Worm (Caenorhabditis elegans) whole organism, L3 larva: ENCODE measurements around the gene R12B2.7.

Experiments used
- ZK546.5 ChIP-seq: sonication (generic microtip); optimal IDR thresholded peaks from 2 replicates; lab custom pipeline; 2017; ENCODE audit warnings: missing biosample characterization, missing genetic modification characterization
- aly-2 ChIP-seq: fragments of 150-350 bp; optimal IDR thresholded peaks from 2 replicates; lab custom pipeline; 2014; ENCODE audit warnings: missing biosample characterization, missing genetic modification characterization
- ama-1 ChIP-seq: fragments of 150-350 bp; optimal IDR thresholded peaks from 2 replicates; lab custom pipeline; 2018
- ceh-28 ChIP-seq: fragments of 150-350 bp; optimal IDR thresholded peaks from 2 replicates; lab custom pipeline; 2014; ENCODE audit warnings: missing biosample characterization, missing genetic modification reagents, missing genetic modification characterization
- ceh-9 ChIP-seq: sonication (generic microtip); optimal IDR thresholded peaks from 2 replicates; lab custom pipeline; 2018; ENCODE audit warnings: missing biosample characterization, missing genetic modification characterization
- egl-27 ChIP-seq: sonication (generic microtip); optimal IDR thresholded peaks from 4 replicates; lab custom pipeline; 2017; ENCODE audit warnings: missing biosample characterization, missing genetic modification reagents, missing genetic modification characterization
- egl-5 ChIP-seq: fragments of 150-350 bp; optimal IDR thresholded peaks from 2 replicates; lab custom pipeline; 2017; ENCODE audit warnings: missing biosample characterization, missing genetic modification reagents, missing genetic modification characterization, inconsistent platforms
- elt-1 ChIP-seq: fragments of 150-350 bp; optimal IDR thresholded peaks from 2 replicates; lab custom pipeline; 2014; ENCODE audit warnings: missing biosample characterization, missing genetic modification characterization
- elt-3 ChIP-seq, 3 experiments: fragments of 150-350 bp in 1 of 3; sonication (generic microtip) in 2 of 3; optimal IDR thresholded peaks; 2 replicates in 2 of 3; 4 replicates in 1 of 3; lab custom pipeline; 2014 to 2017; ENCODE audit warnings: missing biosample characterization in 3 of 3, missing genetic modification characterization in 3 of 3
- fkh-10 ChIP-seq: sonication (generic microtip); optimal IDR thresholded peaks from 2 replicates; lab custom pipeline; 2017; ENCODE audit warnings: missing biosample characterization, missing genetic modification reagents, missing genetic modification characterization
- fkh-2 ChIP-seq: fragments of 150-350 bp; optimal IDR thresholded peaks from 2 replicates; lab custom pipeline; 2014; ENCODE audit warnings: missing biosample characterization, missing genetic modification reagents, missing genetic modification characterization
- fos-1 ChIP-seq: fragments of 150-350 bp; optimal IDR thresholded peaks from 2 replicates; lab custom pipeline; 2014; ENCODE audit warnings: missing biosample characterization, missing genetic modification characterization
- mdl-1 ChIP-seq: fragments of 150-350 bp; optimal IDR thresholded peaks from 2 replicates; lab custom pipeline; 2014; ENCODE audit warnings: missing biosample characterization, missing genetic modification characterization
- nfya-1 ChIP-seq: sonication (generic microtip); optimal IDR thresholded peaks from 2 replicates; lab custom pipeline; 2017; ENCODE audit warnings: missing genetic modification characterization, mild to moderate bottlenecking, missing compliant biosample characterization, antibody characterized with exemption, moderate library complexity; ENCODE audit not compliant: insufficient read depth
- nhr-11 ChIP-seq: fragments of 150-350 bp; optimal IDR thresholded peaks from 2 replicates; lab custom pipeline; 2014; ENCODE audit warnings: missing biosample characterization, missing genetic modification characterization
- nhr-12 ChIP-seq: fragments of 150-350 bp; optimal IDR thresholded peaks from 2 replicates; lab custom pipeline; 2014; ENCODE audit warnings: missing biosample characterization, missing genetic modification characterization
- nhr-237 ChIP-seq: fragments of 150-350 bp; optimal IDR thresholded peaks from 2 replicates; lab custom pipeline; 2014; ENCODE audit warnings: missing biosample characterization, missing genetic modification characterization
- nhr-25 ChIP-seq: sonication (generic microtip); optimal IDR thresholded peaks from 2 replicates; lab custom pipeline; 2017; ENCODE audit warnings: missing biosample characterization, missing genetic modification characterization
- nhr-28 ChIP-seq: fragments of 150-350 bp; optimal IDR thresholded peaks from 2 replicates; lab custom pipeline; 2014; ENCODE audit warnings: missing biosample characterization, missing genetic modification characterization
- nhr-43 ChIP-seq: sonication (generic microtip); optimal IDR thresholded peaks from 2 replicates; lab custom pipeline; 2016; ENCODE audit warnings: mild to moderate bottlenecking, missing genetic modification characterization, missing compliant biosample characterization; ENCODE audit not compliant: poor library complexity, severe bottlenecking
- pqm-1 ChIP-seq: fragments of 150-350 bp; optimal IDR thresholded peaks from 2 replicates; lab custom pipeline; 2017; ENCODE audit warnings: missing biosample characterization, missing genetic modification characterization, inconsistent platforms
- sea-2 ChIP-seq: fragments of 150-350 bp; sonication (generic microtip); optimal IDR thresholded peaks from 4 replicates; lab custom pipeline; 2014; ENCODE audit warnings: missing biosample characterization, missing genetic modification reagents, missing genetic modification characterization
- skn-1 ChIP-seq: fragments of 150-350 bp; optimal IDR thresholded peaks from 2 replicates; lab custom pipeline; 2014; ENCODE audit warnings: missing biosample characterization, missing genetic modification characterization
- snpc-4 ChIP-seq: fragments of 150-350 bp; optimal IDR thresholded peaks from 2 replicates; lab custom pipeline; 2014; ENCODE audit warnings: missing biosample characterization, missing genetic modification characterization
- tbx-2 ChIP-seq: sonication (generic microtip); optimal IDR thresholded peaks from 2 replicates; lab custom pipeline; 2016; ENCODE audit warnings: mild to moderate bottlenecking, missing genetic modification characterization, missing compliant biosample characterization
- unc-39 ChIP-seq: sonication (generic microtip); optimal IDR thresholded peaks from 4 replicates; lab custom pipeline; 2017; ENCODE audit warnings: missing biosample characterization, missing genetic modification characterization
- unc-62 ChIP-seq: fragments of 150-350 bp; sonication (generic microtip); optimal IDR thresholded peaks from 4 replicates; lab custom pipeline; 2014; ENCODE audit warnings: missing biosample characterization, missing genetic modification reagents, missing genetic modification characterization
- ztf-4 ChIP-seq: fragments of 150-350 bp; optimal IDR thresholded peaks from 2 replicates; lab custom pipeline; 2014; ENCODE audit warnings: missing biosample characterization, missing genetic modification characterization

R12B2.7 gene

DNA sequence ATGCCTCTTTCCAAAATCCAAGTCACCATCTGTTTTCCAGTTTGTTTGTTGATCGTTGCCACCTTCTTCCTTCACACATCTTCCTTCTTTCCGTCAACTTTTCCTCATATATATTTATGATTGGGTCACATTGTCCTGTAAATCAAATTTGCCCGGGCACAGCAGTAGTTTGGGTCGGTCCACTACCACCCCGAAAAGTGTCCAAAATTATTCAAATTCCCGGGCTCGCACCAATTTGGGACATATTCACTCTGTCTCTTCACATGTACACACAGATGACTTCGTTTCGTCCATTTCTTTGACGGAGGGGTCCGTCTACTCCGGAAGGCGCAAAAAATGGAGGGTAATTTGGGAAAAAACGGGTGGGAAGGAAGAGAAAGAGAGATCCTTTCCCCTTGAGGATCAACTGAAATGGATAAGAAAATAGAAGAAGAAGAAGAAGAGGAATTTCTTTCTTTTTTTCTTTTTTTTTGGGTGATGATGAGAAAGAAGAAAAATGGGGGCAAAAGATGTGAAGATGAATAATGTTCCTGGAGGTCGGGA lies 12.1 kb downstream of the R12B2.7 start:
- TF ChIP-seq ceh-28 (tag; lab: Kevin White, UChicago) (no peak), nfya-1 (peak; percentile 3)

DNA sequence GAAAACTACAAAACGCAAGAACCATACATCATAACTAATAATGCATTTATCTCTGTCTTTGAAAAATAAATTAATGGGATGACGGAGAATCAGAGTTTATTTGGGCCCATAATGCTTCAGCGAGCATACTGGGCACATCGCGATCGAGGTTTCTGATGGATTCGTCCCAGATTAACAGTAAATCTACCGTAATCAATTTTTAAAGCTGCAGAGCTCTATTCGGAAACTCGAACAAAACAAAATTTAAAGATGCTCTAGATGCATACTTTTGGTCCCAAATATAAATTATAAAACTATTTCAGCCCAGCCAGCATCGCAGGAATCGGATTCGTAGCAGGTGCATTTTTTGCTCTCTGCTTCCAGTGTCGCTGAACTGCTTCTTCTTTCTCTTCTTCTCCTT lies 13.2 kb downstream of the R12B2.7 start:
- TF ChIP-seq nhr-28 (tag; lab: Kevin White, UChicago) (no peak), snpc-4 (tag; lab: Kevin White, UChicago) (no peak), elt-3 (tag; optimal IDR thresholded peaks at IDR 0.05; lab: Kevin White, UChicago) (no peak), fkh-10 (GFP tag; lab: Kevin White, UChicago) (no peak), pqm-1 (tag; lab: Kevin White, UChicago) (no peak), nhr-11 (tag; lab: Kevin White, UChicago) (no peak), nhr-237 (tag; lab: Kevin White, UChicago) (no peak), ama-1 (no peak), unc-62 (GFP tag; lab: Kevin White, UChicago) (no peak)
- TF ChIP-seq, all 47 proteins: peak for 0

DNA sequence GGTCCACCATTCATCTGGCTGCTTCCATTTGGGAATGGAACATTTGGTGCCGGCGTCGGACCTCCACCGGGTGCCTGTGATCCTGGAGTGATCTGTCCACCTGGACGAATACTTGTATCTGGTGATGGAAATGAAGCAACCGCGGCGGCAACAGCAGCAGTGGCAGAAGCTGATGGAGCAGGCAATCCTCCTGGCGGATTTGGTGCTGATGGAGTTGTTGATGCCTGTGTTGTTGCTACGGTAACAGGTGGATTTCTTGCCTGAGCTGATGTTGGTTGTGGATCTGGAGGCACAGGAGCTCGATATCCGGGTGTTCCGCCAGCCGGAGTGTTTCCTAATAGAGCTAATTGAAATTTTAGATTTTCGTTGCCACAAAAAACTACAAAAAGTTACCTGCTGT lies 17.6 kb downstream of the R12B2.7 start:
- TF ChIP-seq aly-2 (tag; lab: Kevin White, UChicago), result no peak
- no peak for TF ChIP-seq ztf-4 (tag; lab: Kevin White, UChicago)
- TF ChIP-seq nfya-1, result no peak
- no peak for TF ChIP-seq egl-27 (tag; lab: Kevin White, UChicago)
- TF ChIP-seq fkh-10 (GFP tag; lab: Kevin White, UChicago), result no peak
- TF ChIP-seq nhr-237 (tag; lab: Kevin White, UChicago), result no peak
- no peak for TF ChIP-seq ZK546.5 (tag; lab: Kevin White, UChicago)

DNA sequence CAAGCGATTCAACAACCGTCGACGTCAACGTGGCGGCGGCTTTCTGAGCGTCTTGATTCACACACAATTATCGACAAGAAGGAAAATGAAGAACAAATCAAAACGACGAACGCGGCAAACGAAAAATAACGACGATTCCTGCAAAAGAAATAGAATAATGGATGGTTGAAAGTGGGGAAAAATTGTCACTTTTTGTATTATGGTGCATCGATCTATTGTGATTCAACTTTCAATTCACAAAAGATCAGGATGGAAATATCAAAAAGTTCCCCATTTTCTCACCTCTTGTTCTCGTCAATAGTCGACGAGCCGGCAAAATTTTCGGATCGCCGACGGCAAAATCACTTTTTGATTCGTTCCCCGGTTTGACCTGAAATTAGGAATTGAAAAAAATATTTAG lies 18.5 kb downstream of the R12B2.7 start, which contains the start of the genes R12B2.13 and mdt-15:
R12B2.13 (minus strand) TSS at position 101 of the 400 bp plus-strand sequence.
mdt-15 (minus strand) TSS at position 376 of the 400 bp plus-strand sequence.
- TF ChIP-seq sea-2 (no peak), nhr-25 (tag; lab: Kevin White, UChicago) (no peak), ztf-4 (tag; lab: Kevin White, UChicago) (no peak), unc-39 (no peak), unc-62 (GFP tag; lab: Kevin White, UChicago) (no peak), nhr-12 (tag; lab: Kevin White, UChicago) (no peak), fos-1 (tag; lab: Kevin White, UChicago) (no peak), tbx-2 (no peak), fkh-2 (tag; lab: Kevin White, UChicago) (no peak)

DNA sequence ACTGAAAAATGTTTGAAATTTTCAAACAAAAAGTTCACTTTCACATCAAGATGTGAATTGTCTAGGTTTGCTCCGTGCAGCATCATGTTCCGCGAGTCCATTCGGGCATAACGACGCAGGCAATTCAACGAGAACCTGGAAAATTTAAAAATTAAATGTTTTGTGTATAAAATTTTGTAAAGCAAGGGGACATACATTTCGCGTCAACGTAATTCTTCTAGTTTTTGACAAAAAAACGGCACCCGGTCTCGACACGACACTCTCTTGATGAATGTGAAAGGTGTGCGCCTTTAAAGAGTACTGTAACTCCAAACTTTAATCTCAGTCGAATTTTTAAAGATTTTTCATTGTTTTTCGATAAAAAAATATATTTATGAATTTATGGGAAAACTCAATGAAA lies 19.2 kb downstream of the R12B2.7 start, which contains the start of gene R12B2.6:
R12B2.6 (minus strand) TSS at position 101 of the 400 bp plus-strand sequence.
- no peak for TF ChIP-seq ZK546.5 (tag; lab: Kevin White, UChicago)
- TF ChIP-seq unc-39, result no peak
- no peak for TF ChIP-seq nfya-1
- TF ChIP-seq pqm-1 (tag; lab: Kevin White, UChicago), result no peak
- no peak for TF ChIP-seq nhr-43 (tag; lab: Kevin White, UChicago)
- no peak for TF ChIP-seq nhr-12 (tag; lab: Kevin White, UChicago)
- no peak for TF ChIP-seq egl-5 (tag; lab: Kevin White, UChicago)
- no peak for TF ChIP-seq egl-27 (tag; lab: Kevin White, UChicago)
- TF ChIP-seq, all 47 proteins: peak for 0

DNA sequence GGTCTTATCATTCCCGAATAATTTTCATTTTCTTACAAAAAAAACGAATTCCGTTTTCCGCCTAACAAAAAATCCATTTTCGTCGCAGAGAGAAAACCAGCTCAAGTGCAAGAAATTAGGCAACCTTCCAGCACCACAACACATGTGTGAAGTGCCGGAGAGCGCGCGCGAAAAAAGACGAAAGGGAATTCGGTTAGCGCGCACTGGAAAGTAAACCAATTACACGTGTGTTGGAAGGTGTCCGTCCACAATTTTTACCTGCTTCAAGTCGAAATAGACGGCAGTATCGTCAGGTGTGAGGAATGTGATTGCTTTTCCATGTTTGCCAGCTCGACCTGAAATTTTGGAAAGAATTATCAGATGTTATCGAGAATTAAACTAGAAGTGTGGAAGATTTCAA lies 19.8 kb downstream of the R12B2.7 start:
- TF ChIP-seq unc-62 (GFP tag; lab: Kevin White, UChicago) (no peak), ZK546.5 (tag; lab: Kevin White, UChicago) (no peak), elt-1 (tag; lab: Kevin White, UChicago) (no peak), nhr-11 (tag; lab: Kevin White, UChicago) (no peak), nhr-25 (tag; lab: Kevin White, UChicago) (no peak), ceh-28 (tag; lab: Kevin White, UChicago) (no peak), mdl-1 (tag; lab: Kevin White, UChicago) (no peak), ceh-9 (tag; lab: Kevin White, UChicago) (no peak), skn-1 (tag; lab: Kevin White, UChicago) (no peak), tbx-2 (no peak)
